Fruit fly (Drosophila melanogaster): Measurements from ENCODE around the gene CG12883.

Gene CG12883

dm6 chr3R:27656686-27657535, 22.2 kb upstream of the CG12883 start, which contains the start of gene tau (continued):
- TF ChIP-seq Deaf1 (tag; optimal IDR thresholded peaks at IDR 0.05) = peak; percentile 85
- TF ChIP-seq lilli (GFP tag; optimal IDR thresholded peaks at IDR 0.05) = peak; percentile 8
- TF ChIP-seq CG11504 (tag; optimal IDR thresholded peaks at IDR 0.05) = peak; percentile 7
- TF ChIP-seq CG33213 (GFP tag; optimal IDR thresholded peaks at IDR 0.05) = no peak
- no peak for TF ChIP-seq gro (GFP tag; optimal IDR thresholded peaks at IDR 0.05)
- TF ChIP-seq shn (GFP tag; optimal IDR thresholded peaks at IDR 0.05) = no peak
- TF ChIP-seq CG9932 (GFP tag; IDR thresholded peaks at IDR 0.05) = peak; percentile 28; the same call in 1 of the 2 replicates
- no peak for TF ChIP-seq pnt (GFP tag; optimal IDR thresholded peaks at IDR 0.05)
- no peak for TF ChIP-seq maf-S (GFP tag; optimal IDR thresholded peaks at IDR 0.05)
- TF ChIP-seq wdn (GFP tag; IDR thresholded peaks at IDR 0.05) = no peak; the same call in 1 of the 2 replicates
- no peak for TF ChIP-seq CG18476 (GFP tag; optimal IDR thresholded peaks at IDR 0.05)
- no peak for TF ChIP-seq CG4854 (GFP tag; optimal IDR thresholded peaks at IDR 0.05)
- TF ChIP-seq Vsx1 (GFP tag; optimal IDR thresholded peaks at IDR 0.05) = no peak
- no peak for TF ChIP-seq btn (GFP tag; optimal IDR thresholded peaks at IDR 0.05)
- no peak for TF ChIP-seq bowl (GFP tag; IDR thresholded peaks at IDR 0.05)
- TF ChIP-seq nerfin-1 (tag; optimal IDR thresholded peaks at IDR 0.05) = no peak
- TF ChIP-seq fd3F (GFP tag; optimal IDR thresholded peaks at IDR 0.05) = no peak
- no peak for TF ChIP-seq Sox102F (GFP tag; optimal IDR thresholded peaks at IDR 0.05)
- TF ChIP-seq CG31224 (GFP tag; IDR thresholded peaks at IDR 0.05) = no peak
- no peak for TF ChIP-seq CG9797 (GFP tag; optimal IDR thresholded peaks at IDR 0.05)
- TF ChIP-seq Dip3 (GFP tag; optimal IDR thresholded peaks at IDR 0.05) = no peak
- no peak for TF ChIP-seq zfh1 (GFP tag; IDR thresholded peaks at IDR 0.05)
- no peak for TF ChIP-seq CG7963 (GFP tag; IDR thresholded peaks at IDR 0.05; ENCODE audit: partially characterized antibody)

DNA sequence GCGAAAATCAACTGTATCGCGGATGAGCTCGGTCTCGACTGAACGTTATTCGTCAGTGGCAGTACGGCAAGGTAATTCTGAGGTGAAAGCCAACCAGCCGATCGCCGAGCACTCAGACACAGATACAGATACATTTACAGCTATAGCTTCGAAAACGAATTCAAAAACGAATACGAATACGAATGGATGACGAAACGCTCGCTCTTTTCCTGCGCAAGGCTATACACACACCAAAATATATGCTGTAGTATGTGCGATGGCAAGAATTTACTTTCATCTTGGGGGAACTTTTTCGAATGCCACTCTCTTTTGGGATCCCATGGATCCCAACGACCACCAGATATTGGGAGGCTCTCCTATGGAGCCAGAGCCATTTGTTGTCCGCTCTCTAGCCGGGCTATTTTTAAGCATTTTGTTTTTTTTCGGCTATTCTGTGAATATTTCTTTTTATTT, 18.9 kb upstream of the CG12883 start, which contains the start of gene Mlc1:
Gene Mlc1 (minus strand): TSS at position 51 of the 453 bp plus-strand sequence.
- no peak for TF ChIP-seq Six4 (GFP tag; optimal IDR thresholded peaks at IDR 0.05)
- TF ChIP-seq Ravus (GFP tag; IDR thresholded peaks at IDR 0.05) = no peak
- no peak for TF ChIP-seq CG31365 (tag; optimal IDR thresholded peaks at IDR 0.05)
- TF ChIP-seq Med (GFP tag) = peak; percentile 63
- no peak for TF ChIP-seq CG5245 (GFP tag; optimal IDR thresholded peaks at IDR 0.05)
- TF ChIP-seq CG15011 (GFP tag; optimal IDR thresholded peaks at IDR 0.05) = no peak
- TF ChIP-seq sens (GFP tag) = peak; percentile 1
- TF ChIP-seq CG12769 (tag; optimal IDR thresholded peaks at IDR 0.05) = peak; percentile 10
- TF ChIP-seq CG10543 (GFP tag; optimal IDR thresholded peaks at IDR 0.05) = peak; percentile 29
- TF ChIP-seq p53 (GFP tag; optimal IDR thresholded peaks at IDR 0.05) = no peak
- TF ChIP-seq Awh (GFP tag; IDR thresholded peaks at IDR 0.05) = no peak
- TF ChIP-seq sd (tag; optimal IDR thresholded peaks at IDR 0.05) = peak; percentile 89
- TF ChIP-seq Trl (optimal IDR thresholded peaks at IDR 0.05) = peak; percentile 22 to 53
- no peak for TF ChIP-seq Trl (GFP tag; optimal IDR thresholded peaks at IDR 0.05)
- TF ChIP-seq dysf (GFP tag; IDR thresholded peaks at IDR 0.05) = no peak
- peak; percentile 36 for TF ChIP-seq Deaf1 (tag; optimal IDR thresholded peaks at IDR 0.05)
- TF ChIP-seq cg (GFP tag; optimal IDR thresholded peaks at IDR 0.05) = peak; percentile 50

All from whole organism, embryonic.